Worm (Caenorhabditis elegans): ENCODE data around the gene Y51H7BR.7.

- TF ChIP-seq skn-1 (tag; optimal IDR thresholded peaks at IDR 0.05) (no peak), mab-5 (tag; optimal IDR thresholded peaks at IDR 0.05) (no peak), fos-1 (tag; optimal IDR thresholded peaks at IDR 0.05) (no peak), snpc-4 (tag; optimal IDR thresholded peaks at IDR 0.05) (no peak), ztf-4 (tag; optimal IDR thresholded peaks at IDR 0.05) (no peak), ztf-1 (GFP tag; conservative IDR thresholded peaks at IDR 0.05) (no peak), nhr-25 (tag; optimal IDR thresholded peaks at IDR 0.05) (no peak), gmeb-1 (tag; optimal IDR thresholded peaks at IDR 0.05) (no peak), unc-39 (tag; optimal IDR thresholded peaks at IDR 0.05) (no peak)
Observed at ce11 chrII:1473481-1473880, 51.9 kb downstream of the Y51H7BR.7 start, which contains the start of gene H17B01.5.

All from whole organism, L2 larva.